Worm (Caenorhabditis elegans) whole organism, late embryonic: Measurements from ENCODE around the gene npr-43.

ENCODE experiments used
- ahr-1 ChIP-seq: sonication (generic microtip); optimal IDR thresholded peaks from 2 replicates; lab custom pipeline; 2016; ENCODE audit warnings: missing genetic modification characterization, missing compliant biosample characterization
- ceh-18 ChIP-seq: sonication (generic microtip); optimal IDR thresholded peaks from 2 replicates; lab custom pipeline; 2016; ENCODE audit warnings: missing genetic modification characterization, missing compliant biosample characterization
- ceh-31 ChIP-seq: sonication (generic microtip); optimal IDR thresholded peaks from 2 replicates; lab custom pipeline; 2016; ENCODE audit warnings: missing genetic modification characterization, missing compliant biosample characterization

DNA sequence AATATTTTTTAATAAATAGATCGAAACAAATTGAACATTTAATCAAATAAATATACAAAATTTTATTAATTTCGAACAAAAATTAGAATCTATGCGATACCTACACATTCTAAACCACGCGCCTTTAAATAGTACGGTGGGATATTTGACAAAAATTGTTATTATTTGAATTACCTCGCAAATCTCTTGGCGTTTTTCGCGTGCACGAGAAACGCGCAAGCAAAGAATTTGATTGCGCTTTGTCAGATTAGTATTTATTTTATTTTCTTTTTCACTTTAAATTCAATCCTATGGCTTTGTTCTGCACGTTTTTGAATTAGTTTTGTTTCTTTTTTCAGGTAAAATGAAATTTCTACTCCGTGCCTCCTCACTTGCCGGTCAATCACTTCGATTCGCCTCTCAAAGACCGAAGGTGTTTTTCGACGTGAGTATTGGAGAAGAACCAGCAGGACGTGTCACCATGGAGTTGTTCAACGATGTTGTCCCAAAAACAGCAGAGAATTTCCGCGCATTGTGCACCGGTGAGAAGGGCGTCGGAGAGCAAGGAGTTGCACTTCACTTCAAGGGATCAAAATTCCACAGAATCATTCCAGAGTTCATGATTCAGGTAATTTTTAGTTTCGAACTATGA is 23.0 kb downstream of the npr-43 start, which contains the start of gene cyn-1:
- no peak for TF ChIP-seq ahr-1 (tag; lab: Kevin White, UChicago)
- peak; percentile 33 for TF ChIP-seq ceh-18
- peak; percentile 52 for TF ChIP-seq ceh-31 (tag; lab: Kevin White, UChicago)
